Fruit fly (Drosophila melanogaster) whole organism, embryonic: ENCODE measurements around the gene Mbs.

Experiments
- CG10321 ChIP-seq: fragments of 200-800 bp; sonication (Bioruptor generic); IDR thresholded peaks from 2 replicates; pipeline ENCODE4 v1.3.6; 2022; ENCODE audit warnings: missing biosample characterization, missing genetic modification characterization
- CG10462 ChIP-seq: fragments of 200-800 bp; sonication (Bioruptor generic); optimal IDR thresholded peaks from 2 replicates; lab custom pipeline; 2016; ENCODE audit warnings: missing biosample characterization, missing genetic modification characterization
- CG15269 ChIP-seq: fragments of 200-800 bp; sonication (Bioruptor generic); optimal IDR thresholded peaks from 2 replicates; lab custom pipeline; 2018; ENCODE audit warnings: missing biosample characterization, mild to moderate bottlenecking, missing genetic modification characterization, moderate library complexity
- CG15696 ChIP-seq: fragments of 200-800 bp; sonication (Bioruptor generic); optimal IDR thresholded peaks from 2 replicates; lab custom pipeline; 2019; ENCODE audit warnings: missing biosample characterization, mild to moderate bottlenecking, missing genetic modification characterization, moderate library complexity
- CG16779 ChIP-seq: fragments of 200-800 bp; sonication (Bioruptor generic); IDR thresholded peaks from 2 replicates; pipeline ENCODE4 v1.3.6; 2022; ENCODE audit warnings: missing biosample characterization, missing genetic modification characterization
- Hand ChIP-seq: fragments of 200-800 bp; sonication (Bioruptor generic); optimal IDR thresholded peaks from 2 replicates; lab custom pipeline; 2017; ENCODE audit warnings: mild to moderate bottlenecking, missing biosample characterization, missing genetic modification reagents, missing genetic modification characterization
- Lim3 ChIP-seq: fragments of 200-800 bp; sonication (Bioruptor generic); IDR thresholded peaks from 2 replicates; pipeline ENCODE4 v1.3.6; 2022; ENCODE audit warnings: missing biosample characterization, missing genetic modification characterization
- ewg ChIP-seq: fragments of 200-800 bp; sonication (Bioruptor generic); optimal IDR thresholded peaks from 3 replicates; lab custom pipeline; 2017; ENCODE audit warnings: mild to moderate bottlenecking, missing biosample characterization, missing genetic modification reagents, missing genetic modification characterization
- seq ChIP-seq: fragments of 200-800 bp; sonication (Bioruptor generic); IDR thresholded peaks from 2 replicates; pipeline ENCODE4 v1.3.6; 2022; ENCODE audit warnings: missing biosample characterization, missing genetic modification characterization
- twi ChIP-seq: fragments of 200-800 bp; optimal IDR thresholded peaks from 2 replicates; lab custom pipeline; 2019; ENCODE audit warnings: missing biosample characterization, mild to moderate bottlenecking, missing genetic modification characterization, moderate library complexity
- unc-4 ChIP-seq: fragments of 200-800 bp; sonication (Bioruptor generic); IDR thresholded peaks from 2 replicates; pipeline ENCODE4 v1.3.6; 2022; ENCODE audit warnings: missing biosample characterization, missing genetic modification characterization; ENCODE audit not compliant: partially characterized antibody
- z ChIP-seq: fragments of 200-800 bp; sonication (Bioruptor generic); IDR thresholded peaks from 3 replicates; pipeline ENCODE4 v1.3.6; 2022; ENCODE audit warnings: missing biosample characterization, missing genetic modification characterization

- TF ChIP-seq CG15269 = no peak
- peak; percentile 32 for TF ChIP-seq ewg (GFP tag; lab: Kevin White, UChicago)
- TF ChIP-seq unc-4 (GFP tag; lab: Robert Waterston, UW) = peak; percentile 82
- TF ChIP-seq twi (tag; lab: Kevin White, UChicago) = peak; percentile 19
- TF ChIP-seq CG10462 = peak; percentile 42
- TF ChIP-seq seq = peak; percentile 49; the same call in 1 of the 2 replicates
- TF ChIP-seq CG10321 (GFP tag; lab: Robert Waterston, UW) = no peak
- no peak for TF ChIP-seq Hand (GFP tag; lab: Kevin White, UChicago)
- no peak for TF ChIP-seq Lim3
- no peak for TF ChIP-seq CG16779 (GFP tag; lab: Robert Waterston, UW)
- TF ChIP-seq z (GFP tag; lab: Robert Waterston, UW) = no peak
- TF ChIP-seq CG15696 = no peak
These were observed 40.2 kb upstream of the Mbs start, which contains the start of gene mib1 for dm6 chr3L:16011319-16012210.
